Worm (Caenorhabditis elegans) whole organism, mixed stage, embryonic: ENCODE data around the gene srxa-9.

Source experiments
- blmp-1 ChIP-seq: fragments of 150-350 bp; optimal IDR thresholded peaks from 2 replicates; lab custom pipeline; 2014; ENCODE audit warnings: missing biosample characterization, missing genetic modification characterization
- ceh-39 ChIP-seq: fragments of 150-350 bp; optimal IDR thresholded peaks from 2 replicates; lab custom pipeline; 2014; ENCODE audit warnings: missing biosample characterization, missing genetic modification characterization
- ceh-43 ChIP-seq: fragments of 200-800 bp; sonication (Bioruptor generic); optimal IDR thresholded peaks from 2 replicates; lab custom pipeline; 2018; ENCODE audit warnings: mild to moderate bottlenecking, missing genetic modification characterization, moderate library complexity, missing compliant biosample characterization
- ceh-83 ChIP-seq: fragments of 200-800 bp; sonication (Bioruptor generic); optimal IDR thresholded peaks from 2 replicates; lab custom pipeline; 2018; ENCODE audit warnings: mild to moderate bottlenecking, missing genetic modification characterization, missing compliant biosample characterization
- ces-1 ChIP-seq: fragments of 150-350 bp; optimal IDR thresholded peaks from 2 replicates; lab custom pipeline; 2014; ENCODE audit warnings: missing biosample characterization, missing genetic modification reagents, missing genetic modification characterization
- elt-1 ChIP-seq: sonication (generic microtip); optimal IDR thresholded peaks from 2 replicates; lab custom pipeline; 2017; ENCODE audit warnings: missing genetic modification characterization, mild to moderate bottlenecking, missing compliant biosample characterization, antibody characterized with exemption, moderate library complexity, borderline replicate concordance; ENCODE audit not compliant: insufficient read depth
- elt-3 ChIP-seq: fragments of 150-350 bp; optimal IDR thresholded peaks from 2 replicates; lab custom pipeline; 2014; ENCODE audit warnings: missing biosample characterization, missing genetic modification characterization
- lin-13 ChIP-seq: fragments of 150-350 bp; optimal IDR thresholded peaks from 2 replicates; lab custom pipeline; 2014; ENCODE audit warnings: missing biosample characterization, missing genetic modification characterization
- mab-5 ChIP-seq: fragments of 150-350 bp; optimal IDR thresholded peaks from 2 replicates; lab custom pipeline; 2014; ENCODE audit warnings: missing biosample characterization, missing genetic modification characterization
- mep-1 ChIP-seq: fragments of 150-350 bp; optimal IDR thresholded peaks from 2 replicates; lab custom pipeline; 2017; ENCODE audit warnings: missing biosample characterization, missing genetic modification reagents, missing genetic modification characterization, inconsistent platforms
- mls-2 ChIP-seq: sonication (generic microtip); optimal IDR thresholded peaks from 2 replicates; lab custom pipeline; 2016; ENCODE audit warnings: mild to moderate bottlenecking, missing genetic modification characterization, moderate library complexity, missing compliant biosample characterization
- nhr-28 ChIP-seq: fragments of 150-350 bp; optimal IDR thresholded peaks from 2 replicates; lab custom pipeline; 2014; ENCODE audit warnings: missing biosample characterization, missing genetic modification characterization
- snpc-4 ChIP-seq: fragments of 150-350 bp; optimal IDR thresholded peaks from 2 replicates; lab custom pipeline; 2014; ENCODE audit warnings: missing biosample characterization, missing genetic modification characterization
- unc-62 ChIP-seq: fragments of 150-350 bp; optimal IDR thresholded peaks from 2 replicates; lab custom pipeline; 2014; ENCODE audit warnings: missing biosample characterization, missing genetic modification reagents, missing genetic modification characterization

ce11 chrX:15731668-15732067, 15.1 kb upstream of the srxa-9 start, which contains the start of gene lin-15A:
- no peak for TF ChIP-seq ceh-39 (tag; lab: Kevin White, UChicago)
- TF ChIP-seq ceh-43 (GFP tag; lab: Kevin White, UChicago), result no peak
- no peak for TF ChIP-seq elt-1 (tag; lab: Kevin White, UChicago)
- TF ChIP-seq elt-3, result no peak
- TF ChIP-seq ces-1 (GFP tag; lab: Kevin White, UChicago), result no peak
- no peak for TF ChIP-seq nhr-28 (tag; lab: Kevin White, UChicago)
- no peak for TF ChIP-seq ceh-83
- TF ChIP-seq unc-62 (GFP tag; lab: Kevin White, UChicago), result no peak
- TF ChIP-seq mls-2 (tag; lab: Kevin White, UChicago), result no peak
- TF ChIP-seq mep-1 (tag; lab: Kevin White, UChicago), result no peak
- TF ChIP-seq snpc-4 (tag; lab: Kevin White, UChicago), result no peak
- TF ChIP-seq lin-13 (tag; lab: Kevin White, UChicago), result no peak
- no peak for TF ChIP-seq mab-5
- TF ChIP-seq blmp-1 (tag; lab: Kevin White, UChicago), result peak; percentile 42
